Worm (Caenorhabditis elegans): Measurements from ENCODE around the gene rsef-1.

rsef-1 gene

ce11 chrX:3025145-3025544 is 34.1 kb downstream of the rsef-1 start:
- no peak for TF ChIP-seq dmd-4 (tag; optimal IDR thresholded peaks at IDR 0.05)
- no peak for TF ChIP-seq nhr-23 (tag; optimal IDR thresholded peaks at IDR 0.05)
- no peak for TF ChIP-seq ama-1 (optimal IDR thresholded peaks at IDR 0.05)
- TF ChIP-seq fos-1 (tag; optimal IDR thresholded peaks at IDR 0.05), result no peak
- no peak for TF ChIP-seq elt-3 (tag; optimal IDR thresholded peaks at IDR 0.05)
- TF ChIP-seq unc-55 (GFP tag; optimal IDR thresholded peaks at IDR 0.05), result no peak
- TF ChIP-seq nhr-6 (tag; optimal IDR thresholded peaks at IDR 0.05), result no peak
- no peak for TF ChIP-seq alr-1 (tag; optimal IDR thresholded peaks at IDR 0.05)
- no peak for TF ChIP-seq sem-4 (tag; optimal IDR thresholded peaks at IDR 0.05)
- peak; percentile 27 for TF ChIP-seq nhr-129 (tag; optimal IDR thresholded peaks at IDR 0.05)
- TF ChIP-seq aly-2 (tag; optimal IDR thresholded peaks at IDR 0.05), result no peak
- TF ChIP-seq nhr-21 (tag; optimal IDR thresholded peaks at IDR 0.05), result peak; percentile 28
- TF ChIP-seq nhr-10 (tag; optimal IDR thresholded peaks at IDR 0.05), result no peak
- peak; percentile 8 for TF ChIP-seq sma-9 (GFP tag; optimal IDR thresholded peaks at IDR 0.05)
- no peak for TF ChIP-seq sma-9 (tag; optimal IDR thresholded peaks at IDR 0.05)

DNA sequence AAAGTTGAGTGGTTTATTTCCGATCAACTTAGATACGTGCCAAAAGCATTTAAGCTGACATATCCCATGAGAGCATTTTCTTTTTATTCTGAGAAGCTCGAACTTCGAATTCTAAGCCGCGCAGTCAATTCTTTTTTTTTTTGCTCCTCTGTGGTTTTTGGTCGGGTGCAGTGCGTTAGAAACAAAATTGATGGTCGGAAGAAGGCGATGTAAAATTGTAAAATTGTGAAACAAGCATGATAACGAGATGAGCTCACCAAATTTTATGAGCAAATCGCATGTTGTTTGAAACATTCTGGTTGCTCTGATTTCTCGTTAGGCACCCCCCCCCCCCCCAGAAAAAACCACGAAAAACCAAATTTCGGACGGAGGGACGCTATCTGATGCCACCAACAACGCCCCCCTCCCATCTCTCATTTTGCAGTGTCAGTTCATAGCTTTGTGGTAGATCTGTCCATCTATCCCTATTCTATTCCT is 34.5 kb downstream of the rsef-1 start, which contains the start of gene aqp-7:
aqp-7 (plus strand) TSS at position 427 of the 477 bp plus-strand sequence.
- TF ChIP-seq zag-1 (tag; optimal IDR thresholded peaks at IDR 0.05), result peak; percentile 19
- TF ChIP-seq elt-3 (tag; optimal IDR thresholded peaks at IDR 0.05), result no peak
- TF ChIP-seq lsy-2 (tag; optimal IDR thresholded peaks at IDR 0.05), result peak in 1 of 2 experiments; percentile 3
- no peak for TF ChIP-seq ama-1 (optimal IDR thresholded peaks at IDR 0.05)
- TF ChIP-seq sem-4 (tag; optimal IDR thresholded peaks at IDR 0.05), result peak; percentile 9
- no peak for TF ChIP-seq mbf-1 (tag; optimal IDR thresholded peaks at IDR 0.05)

DNA sequence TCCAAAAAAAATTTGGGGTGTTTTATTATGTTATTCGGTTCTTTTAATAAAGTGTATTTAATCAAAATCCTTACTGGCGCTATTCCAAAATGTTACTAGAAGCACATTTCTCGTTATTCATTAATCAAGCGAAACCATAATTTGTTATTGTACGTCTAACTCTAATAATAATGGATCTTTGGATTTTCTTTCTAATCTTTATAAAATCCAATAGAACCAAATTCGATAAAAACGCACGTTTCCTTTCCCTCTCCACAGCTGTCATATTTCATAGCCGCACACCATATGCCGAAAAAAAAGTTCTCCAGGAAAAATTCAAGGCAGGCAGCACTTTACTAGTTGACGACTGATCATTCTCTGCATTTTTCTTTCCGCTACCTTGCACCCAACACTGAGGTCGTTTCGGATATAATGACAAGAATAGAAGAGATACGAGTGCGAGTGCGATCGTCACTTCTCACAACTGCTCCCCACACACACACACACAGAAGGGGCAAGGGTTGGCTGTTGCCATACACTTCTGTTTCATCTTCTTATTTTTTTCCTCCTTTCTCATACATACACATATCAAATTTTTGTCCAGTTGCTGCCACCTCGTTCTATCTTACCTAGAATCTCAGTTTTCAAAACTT is 35.5 kb downstream of the rsef-1 start:
- TF ChIP-seq R02D3.7 (tag; optimal IDR thresholded peaks at IDR 0.05), result no peak
- no peak for TF ChIP-seq unc-62 (GFP tag; optimal IDR thresholded peaks at IDR 0.05)
- peak; percentile 13 for TF ChIP-seq ztf-4 (tag; optimal IDR thresholded peaks at IDR 0.05)
- TF ChIP-seq lsy-2 (tag; optimal IDR thresholded peaks at IDR 0.05), result peak in 1 of 2 experiments; percentile 10
- peak; percentile 78 for TF ChIP-seq sma-9 (GFP tag; optimal IDR thresholded peaks at IDR 0.05)
- no peak for TF ChIP-seq sma-9 (tag; optimal IDR thresholded peaks at IDR 0.05)
- peak; percentile 54 for TF ChIP-seq ama-1 (optimal IDR thresholded peaks at IDR 0.05)
- no peak for TF ChIP-seq mab-5 (tag; optimal IDR thresholded peaks at IDR 0.05)
- TF ChIP-seq peb-1 (tag; optimal IDR thresholded peaks at IDR 0.05), result no peak
- no peak for TF ChIP-seq nhr-10 (tag; optimal IDR thresholded peaks at IDR 0.05)
- TF ChIP-seq gmeb-1 (tag; optimal IDR thresholded peaks at IDR 0.05), result no peak
- TF ChIP-seq nhr-21 (tag; optimal IDR thresholded peaks at IDR 0.05), result no peak
- no peak for TF ChIP-seq dmd-4 (tag; optimal IDR thresholded peaks at IDR 0.05)
- peak; percentile 33 for TF ChIP-seq F13H6.1 (tag; optimal IDR thresholded peaks at IDR 0.05)
- no peak for TF ChIP-seq unc-39 (tag; optimal IDR thresholded peaks at IDR 0.05)
- no peak for TF ChIP-seq alr-1 (tag; optimal IDR thresholded peaks at IDR 0.05)
- peak; percentile 65 for TF ChIP-seq nhr-129 (tag; optimal IDR thresholded peaks at IDR 0.05)
- no peak for TF ChIP-seq lin-39 (tag; optimal IDR thresholded peaks at IDR 0.05)
- peak; percentile 17 for TF ChIP-seq C34F6.9 (tag; optimal IDR thresholded peaks at IDR 0.05)
- TF ChIP-seq ztf-11 (tag; optimal IDR thresholded peaks at IDR 0.05), result no peak
- TF ChIP-seq blmp-1 (tag; optimal IDR thresholded peaks at IDR 0.05; ENCODE audit: insufficient read depth), result no peak

ce11 chrX:3022330-3023088 is 36.7 kb downstream of the rsef-1 start:
- TF ChIP-seq peb-1 (tag; optimal IDR thresholded peaks at IDR 0.05) (no peak), aly-2 (tag; optimal IDR thresholded peaks at IDR 0.05) (no peak), lin-11 (tag; optimal IDR thresholded peaks at IDR 0.05) (peak; percentile 22), C34F6.9 (tag; optimal IDR thresholded peaks at IDR 0.05) (peak; percentile 40), sma-9 (GFP tag; optimal IDR thresholded peaks at IDR 0.05) (peak; percentile 10), sma-9 (tag; optimal IDR thresholded peaks at IDR 0.05) (no peak), unc-55 (GFP tag; optimal IDR thresholded peaks at IDR 0.05) (peak; percentile 50), nhr-129 (tag; optimal IDR thresholded peaks at IDR 0.05) (peak; percentile 93)

DNA sequence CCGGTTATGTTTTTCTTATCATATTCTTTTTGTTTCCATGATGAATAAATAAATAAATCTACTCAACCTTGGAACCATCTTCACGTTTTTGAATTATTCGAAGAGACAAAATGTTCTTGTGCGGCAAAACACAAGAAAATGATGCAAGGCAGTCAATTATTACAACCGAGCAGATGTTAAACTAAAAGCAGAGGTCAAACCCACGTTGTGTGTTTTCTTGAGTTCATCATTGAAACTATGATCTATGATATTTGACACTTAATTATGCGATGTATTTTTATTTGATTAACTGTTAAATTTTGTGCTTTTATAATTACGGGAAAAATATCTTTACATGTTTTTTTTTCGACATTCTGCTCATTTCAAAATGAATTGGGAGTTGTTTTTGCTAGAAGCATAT is 37.7 kb downstream of the rsef-1 start:
- TF ChIP-seq nhr-129 (tag; optimal IDR thresholded peaks at IDR 0.05) (peak; percentile 67), zag-1 (tag; optimal IDR thresholded peaks at IDR 0.05) (no peak), sma-9 (GFP tag; optimal IDR thresholded peaks at IDR 0.05) (peak; percentile 68), sma-9 (tag; optimal IDR thresholded peaks at IDR 0.05) (no peak), unc-55 (GFP tag; optimal IDR thresholded peaks at IDR 0.05) (no peak), sem-4 (tag; optimal IDR thresholded peaks at IDR 0.05) (no peak), lsy-2 (tag; optimal IDR thresholded peaks at IDR 0.05) (peak in 1 of 2 experiments; percentile 14), aly-2 (tag; optimal IDR thresholded peaks at IDR 0.05) (no peak), egl-27 (tag; optimal IDR thresholded peaks at IDR 0.05) (no peak), lin-39 (tag; optimal IDR thresholded peaks at IDR 0.05) (no peak), nhr-237 (tag; optimal IDR thresholded peaks at IDR 0.05) (no peak), F13H6.1 (tag; optimal IDR thresholded peaks at IDR 0.05) (peak; percentile 36), unc-39 (tag; optimal IDR thresholded peaks at IDR 0.05) (no peak), elt-1 (tag; optimal IDR thresholded peaks at IDR 0.05) (no peak)
